Fruit fly (Drosophila melanogaster): ENCODE measurements around the gene Ahcy.
A peak's percentile ranks its signal among the peaks of the same experiment; 100 is the strongest.

The Ahcy gene

DNA sequence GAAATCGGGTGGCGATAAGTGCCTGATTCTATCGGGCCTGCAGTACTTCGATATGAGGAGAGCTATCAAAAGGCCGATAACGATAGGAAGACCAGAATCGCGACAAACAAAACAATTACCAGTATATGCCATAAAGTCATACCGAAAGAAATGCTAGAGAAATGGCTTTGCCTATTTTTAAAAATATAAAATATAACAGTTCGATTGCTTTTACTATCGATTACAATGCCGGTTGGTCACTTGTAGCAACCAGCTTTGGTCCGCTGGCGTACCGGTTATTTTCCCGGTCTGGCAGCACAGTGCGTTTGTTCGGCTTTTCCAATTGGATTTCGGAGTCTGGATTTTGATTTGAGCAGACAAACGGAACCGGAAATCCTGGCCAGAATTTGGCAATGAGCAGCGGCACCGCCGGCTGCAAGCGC is 12.4 kb downstream of the Ahcy start, which contains the start of the genes shtd, CG6294 and CG6299 (continued):
- TF ChIP-seq CG18011 (GFP tag; optimal IDR thresholded peaks at IDR 0.05) = peak; percentile 98
- peak; percentile 48 for TF ChIP-seq CG33213 (GFP tag; optimal IDR thresholded peaks at IDR 0.05)
- peak; percentile 91 to 98 for TF ChIP-seq insv (GFP tag; optimal IDR thresholded peaks at IDR 0.05)
- no peak for TF ChIP-seq Oaz (GFP tag; IDR thresholded peaks at IDR 0.05)
- peak; percentile 79 for TF ChIP-seq trem (tag; optimal IDR thresholded peaks at IDR 0.05)
- no peak for TF ChIP-seq CG4360 (GFP tag; IDR thresholded peaks at IDR 0.05)
- no peak for TF ChIP-seq Fer3 (tag; optimal IDR thresholded peaks at IDR 0.05)
- peak; percentile 25 for TF ChIP-seq CG13424 (tag; optimal IDR thresholded peaks at IDR 0.05)
- no peak; the same call in 1 of the 2 replicates for TF ChIP-seq vvl (GFP tag; IDR thresholded peaks at IDR 0.05)
- peak; percentile 96 for TF ChIP-seq CG16813 (GFP tag; IDR thresholded peaks at IDR 0.05; ENCODE audit: partially characterized antibody)
- no peak for TF ChIP-seq grau (tag; optimal IDR thresholded peaks at IDR 0.05)
- no peak for TF ChIP-seq salm (tag; optimal IDR thresholded peaks at IDR 0.05)
- TF ChIP-seq zfh2 (GFP tag; optimal IDR thresholded peaks at IDR 0.05) = no peak
- TF ChIP-seq Usf (GFP tag; optimal IDR thresholded peaks at IDR 0.05) = no peak
- no peak for TF ChIP-seq CG4404 (GFP tag; IDR thresholded peaks at IDR 0.05)
- TF ChIP-seq hb (GFP tag; IDR thresholded peaks at IDR 0.05; ENCODE audit: partially characterized antibody) = peak; percentile 98
- peak; percentile 16 for TF ChIP-seq gfzf (GFP tag; optimal IDR thresholded peaks at IDR 0.05)
- TF ChIP-seq CG6689 (GFP tag; IDR thresholded peaks at IDR 0.05) = no peak
- TF ChIP-seq Sin3A (optimal IDR thresholded peaks at IDR 0.05) = peak; percentile 84
- peak; percentile 20 for TF ChIP-seq Mad (GFP tag; optimal IDR thresholded peaks at IDR 0.05)
- TF ChIP-seq CG17186 (GFP tag; optimal IDR thresholded peaks at IDR 0.05) = peak; percentile 9
- no peak for TF ChIP-seq CG6683 (GFP tag; optimal IDR thresholded peaks at IDR 0.05)
- TF ChIP-seq CG1602 (GFP tag; optimal IDR thresholded peaks at IDR 0.05) = no peak
- no peak for TF ChIP-seq BtbVII (GFP tag; optimal IDR thresholded peaks at IDR 0.05)
- no peak for TF ChIP-seq CG3838 (GFP tag; optimal IDR thresholded peaks at IDR 0.05)
- TF ChIP-seq Sox102F (GFP tag; optimal IDR thresholded peaks at IDR 0.05) = no peak
- no peak for TF ChIP-seq disco-r (GFP tag; optimal IDR thresholded peaks at IDR 0.05)
- TF ChIP-seq CG7839 (tag; optimal IDR thresholded peaks at IDR 0.05) = no peak
- TF ChIP-seq HmgD (GFP tag; optimal IDR thresholded peaks at IDR 0.05) = no peak
- TF ChIP-seq CG2889 (GFP tag; IDR thresholded peaks at IDR 0.05) = no peak
- no peak for TF ChIP-seq C15 (GFP tag; IDR thresholded peaks at IDR 0.05)
- TF ChIP-seq CG10959 (GFP tag; IDR thresholded peaks at IDR 0.05) = no peak
- no peak for TF ChIP-seq CG8281 (tag; optimal IDR thresholded peaks at IDR 0.05)
- TF ChIP-seq corto (GFP tag; optimal IDR thresholded peaks at IDR 0.05) = no peak
- no peak for TF ChIP-seq odd (GFP tag; optimal IDR thresholded peaks at IDR 0.05)
- TF ChIP-seq eyg (GFP tag; optimal IDR thresholded peaks at IDR 0.05) = no peak
- TF ChIP-seq CG8478 (optimal IDR thresholded peaks at IDR 0.05) = no peak
- no peak for TF ChIP-seq dmrt99B (tag; optimal IDR thresholded peaks at IDR 0.05)
- no peak for TF ChIP-seq pros (GFP tag; optimal IDR thresholded peaks at IDR 0.05)
- TF ChIP-seq CG10147 (GFP tag; optimal IDR thresholded peaks at IDR 0.05) = no peak
- no peak for TF ChIP-seq tap (tag; optimal IDR thresholded peaks at IDR 0.05)
- no peak for TF ChIP-seq CG33557 (GFP tag; optimal IDR thresholded peaks at IDR 0.05)
- TF ChIP-seq CG11696 (GFP tag; IDR thresholded peaks at IDR 0.05) = no peak
- TF ChIP-seq CG6791 (GFP tag; IDR thresholded peaks at IDR 0.05; ENCODE audit: partially characterized antibody) = peak; percentile 97
- TF ChIP-seq CG3281 (GFP tag; optimal IDR thresholded peaks at IDR 0.05) = no peak
- TF ChIP-seq gem (tag; optimal IDR thresholded peaks at IDR 0.05) = no peak
- no peak for TF ChIP-seq tgo (GFP tag; IDR thresholded peaks at IDR 0.05)
- no peak for TF ChIP-seq Rx (GFP tag; IDR thresholded peaks at IDR 0.05)
- TF ChIP-seq vnd (GFP tag; IDR thresholded peaks at IDR 0.05; ENCODE audit: partially characterized antibody) = peak; percentile 98
- TF ChIP-seq h (optimal IDR thresholded peaks at IDR 0.05) = no peak
- no peak for TF ChIP-seq CG1603 (tag; optimal IDR thresholded peaks at IDR 0.05)
- TF ChIP-seq tna (GFP tag; IDR thresholded peaks at IDR 0.05; ENCODE audit: partially characterized antibody) = peak; percentile 99
